Worm (Caenorhabditis elegans) whole organism, mixed stage, embryonic: Measurements from ENCODE around the gene B0432.11.

Experiments
- ham-2 ChIP-seq: fragments of 200-800 bp; sonication (Bioruptor generic); optimal IDR thresholded peaks from 2 replicates; lab custom pipeline; 2018; ENCODE audit warnings: mild to moderate bottlenecking, missing genetic modification characterization, missing compliant biosample characterization
- nhr-12 ChIP-seq: fragments of 150-350 bp; optimal IDR thresholded peaks from 2 replicates; lab custom pipeline; 2014; ENCODE audit warnings: missing biosample characterization, missing genetic modification characterization
- nhr-2 ChIP-seq: fragments of 150-350 bp; optimal IDR thresholded peaks from 2 replicates; lab custom pipeline; 2014; ENCODE audit warnings: missing biosample characterization, missing genetic modification characterization
- ztf-11 ChIP-seq: fragments of 150-350 bp; optimal IDR thresholded peaks from 2 replicates; lab custom pipeline; 2014; ENCODE audit warnings: missing biosample characterization, missing genetic modification characterization

ce11 chrII:288705-289205 lies 5.8 kb downstream of the B0432.11 start, which contains the start of gene mrpl-41:
- no peak for TF ChIP-seq ham-2 (GFP tag; lab: Kevin White, UChicago)
- TF ChIP-seq nhr-12 = no peak
- TF ChIP-seq nhr-2 (tag; lab: Kevin White, UChicago) = no peak
- no peak for TF ChIP-seq ztf-11 (tag; lab: Kevin White, UChicago)
